Worm (Caenorhabditis elegans) whole organism, late embryonic: Measurements from ENCODE around the gene rol-1.

Experiments
- C38D4.7 ChIP-seq: fragments of 200-800 bp; sonication (Bioruptor generic); optimal IDR thresholded peaks from 2 replicates; lab custom pipeline; 2018; ENCODE audit warnings: mild to moderate bottlenecking, missing genetic modification characterization, moderate library complexity, missing compliant biosample characterization
- Y22D7AL.16 ChIP-seq: sonication (generic microtip); optimal IDR thresholded peaks from 2 replicates; lab custom pipeline; 2016; ENCODE audit warnings: missing genetic modification characterization, missing compliant biosample characterization
- ama-1 ChIP-seq: fragments of 150-350 bp; optimal IDR thresholded peaks from 2 replicates; lab custom pipeline; 2014
- ceh-18 ChIP-seq: sonication (generic microtip); optimal IDR thresholded peaks from 2 replicates; lab custom pipeline; 2016; ENCODE audit warnings: missing genetic modification characterization, missing compliant biosample characterization
- ceh-2 ChIP-seq: sonication (generic microtip); optimal IDR thresholded peaks from 2 replicates; lab custom pipeline; 2016; ENCODE audit warnings: missing genotype, missing genetic modification characterization, missing compliant biosample characterization
- ceh-22 ChIP-seq: sonication (generic microtip); optimal IDR thresholded peaks from 2 replicates; lab custom pipeline; 2017; ENCODE audit warnings: missing biosample characterization, missing genetic modification characterization
- ceh-30 ChIP-seq: fragments of 150-350 bp; optimal IDR thresholded peaks from 2 replicates; lab custom pipeline; 2014; ENCODE audit warnings: missing biosample characterization, missing genetic modification characterization
- ceh-31 ChIP-seq: sonication (generic microtip); optimal IDR thresholded peaks from 2 replicates; lab custom pipeline; 2016; ENCODE audit warnings: missing genetic modification characterization, missing compliant biosample characterization
- ceh-6 ChIP-seq: fragments of 200-800 bp; sonication (Bioruptor generic); optimal IDR thresholded peaks from 2 replicates; lab custom pipeline; 2018; ENCODE audit warnings: mild to moderate bottlenecking, missing genetic modification characterization, missing compliant biosample characterization
- che-1 ChIP-seq: sonication (generic microtip); optimal IDR thresholded peaks from 2 replicates; lab custom pipeline; 2016; ENCODE audit warnings: mild to moderate bottlenecking, missing genetic modification characterization, missing compliant biosample characterization
- dmd-4 ChIP-seq: sonication (generic microtip); optimal IDR thresholded peaks from 2 replicates; lab custom pipeline; 2016; ENCODE audit warnings: borderline replicate concordance, missing genetic modification characterization, missing compliant biosample characterization
- dve-1 ChIP-seq: sonication (generic microtip); optimal IDR thresholded peaks from 2 replicates; lab custom pipeline; 2017; ENCODE audit warnings: antibody characterized with exemption, mild to moderate bottlenecking, missing genetic modification characterization, missing compliant biosample characterization
- ets-4 ChIP-seq: sonication (generic microtip); optimal IDR thresholded peaks from 2 replicates; lab custom pipeline; 2016; ENCODE audit warnings: missing genetic modification characterization, missing compliant biosample characterization
- eyg-1 ChIP-seq: sonication (generic microtip); optimal IDR thresholded peaks from 2 replicates; lab custom pipeline; 2016; ENCODE audit warnings: missing genotype, missing genetic modification characterization, missing compliant biosample characterization
- fkh-10 ChIP-seq: fragments of 150-350 bp; optimal IDR thresholded peaks from 2 replicates; lab custom pipeline; 2014; ENCODE audit warnings: missing biosample characterization, missing genetic modification reagents, missing genetic modification characterization
- fkh-6 ChIP-seq: sonication (generic microtip); optimal IDR thresholded peaks from 2 replicates; lab custom pipeline; 2016; ENCODE audit warnings: missing genetic modification characterization, missing compliant biosample characterization
- gmeb-2 ChIP-seq: sonication (generic microtip); optimal IDR thresholded peaks from 2 replicates; lab custom pipeline; 2016; ENCODE audit warnings: missing genetic modification characterization, inconsistent platforms, missing compliant biosample characterization
- hlh-15 ChIP-seq: sonication (generic microtip); optimal IDR thresholded peaks from 2 replicates; lab custom pipeline; 2016; ENCODE audit warnings: missing genetic modification characterization, missing compliant biosample characterization
- hlh-30 ChIP-seq: sonication (generic microtip); optimal IDR thresholded peaks from 2 replicates; lab custom pipeline; 2017; ENCODE audit warnings: antibody characterized with exemption, missing genetic modification characterization, missing compliant biosample characterization; ENCODE audit not compliant: insufficient read depth
- hlh-8 ChIP-seq: sonication (generic microtip); optimal IDR thresholded peaks from 2 replicates; lab custom pipeline; 2016; ENCODE audit warnings: missing genotype, missing genetic modification characterization, missing compliant biosample characterization
- lim-6 ChIP-seq: sonication (generic microtip); optimal IDR thresholded peaks from 2 replicates; lab custom pipeline; 2016; ENCODE audit warnings: missing genetic modification characterization, missing compliant biosample characterization
- lin-11 ChIP-seq: fragments of 200-800 bp; sonication (Bioruptor generic); optimal IDR thresholded peaks from 2 replicates; lab custom pipeline; 2018; ENCODE audit warnings: mild to moderate bottlenecking, missing genetic modification characterization, missing compliant biosample characterization
- madf-2 ChIP-seq: sonication (generic microtip); optimal IDR thresholded peaks from 2 replicates; lab custom pipeline; 2017; ENCODE audit warnings: missing genetic modification characterization, missing compliant biosample characterization
- mec-3 ChIP-seq: sonication (generic microtip); optimal IDR thresholded peaks from 2 replicates; lab custom pipeline; 2016; ENCODE audit warnings: borderline replicate concordance, missing genetic modification characterization, missing compliant biosample characterization
- nfya-1 ChIP-seq: sonication (generic microtip); optimal IDR thresholded peaks from 2 replicates; lab custom pipeline; 2017; ENCODE audit warnings: missing genetic modification characterization, mild to moderate bottlenecking, missing compliant biosample characterization, antibody characterized with exemption, moderate library complexity
- nhr-11 ChIP-seq: fragments of 150-350 bp; optimal IDR thresholded peaks from 2 replicates; lab custom pipeline; 2014; ENCODE audit warnings: missing biosample characterization, missing genetic modification characterization
- odd-2 ChIP-seq: sonication (generic microtip); optimal IDR thresholded peaks from 2 replicates; lab custom pipeline; 2017; ENCODE audit warnings: antibody characterized with exemption, mild to moderate bottlenecking, missing genetic modification characterization, missing compliant biosample characterization
- pag-3 ChIP-seq: sonication (generic microtip); optimal IDR thresholded peaks from 2 replicates; lab custom pipeline; 2016; ENCODE audit warnings: missing compliant biosample characterization, missing genetic modification characterization, borderline replicate concordance
- pat-9 ChIP-seq: fragments of 200-800 bp; sonication (Bioruptor generic); optimal IDR thresholded peaks from 2 replicates; lab custom pipeline; 2018; ENCODE audit warnings: mild to moderate bottlenecking, missing genetic modification characterization, moderate library complexity, missing compliant biosample characterization
- pax-1 ChIP-seq: fragments of 150-350 bp; optimal IDR thresholded peaks from 2 replicates; lab custom pipeline; 2014; ENCODE audit warnings: missing biosample characterization, missing genetic modification characterization
- pha-2 ChIP-seq: sonication (generic microtip); optimal IDR thresholded peaks from 2 replicates; lab custom pipeline; 2017; ENCODE audit warnings: mild to moderate bottlenecking, missing genetic modification characterization, missing compliant biosample characterization
- pqm-1 ChIP-seq: sonication (generic microtip); optimal IDR thresholded peaks from 2 replicates; lab custom pipeline; 2016; ENCODE audit warnings: missing genetic modification characterization, missing compliant biosample characterization
- rnt-1 ChIP-seq: sonication (generic microtip); optimal IDR thresholded peaks from 2 replicates; lab custom pipeline; 2016; ENCODE audit warnings: missing genetic modification characterization, missing compliant biosample characterization
- sdc-2 ChIP-seq: sonication (generic microtip); optimal IDR thresholded peaks from 2 replicates; lab custom pipeline; 2016; ENCODE audit warnings: missing genotype, missing genetic modification characterization, missing compliant biosample characterization
- sox-2 ChIP-seq: fragments of 200-800 bp; sonication (Bioruptor generic); IDR thresholded peaks from 2 replicates; pipeline ENCODE4 v1.3.6; 2022; ENCODE audit warnings: missing genetic modification reagents, missing genetic modification characterization, missing compliant biosample characterization
- sox-4 ChIP-seq: sonication (generic microtip); optimal IDR thresholded peaks from 2 replicates; lab custom pipeline; 2017; ENCODE audit warnings: mild to moderate bottlenecking, missing genetic modification characterization, inconsistent platforms, missing compliant biosample characterization
- syd-9 ChIP-seq: sonication (generic microtip); optimal IDR thresholded peaks from 2 replicates; lab custom pipeline; 2016; ENCODE audit warnings: mild to moderate bottlenecking, missing genetic modification characterization, moderate library complexity, missing compliant biosample characterization
- tbx-7 ChIP-seq: sonication (generic microtip); optimal IDR thresholded peaks from 2 replicates; lab custom pipeline; 2016; ENCODE audit warnings: missing genotype, missing genetic modification characterization, missing compliant biosample characterization
- unc-42 ChIP-seq: sonication (generic microtip); optimal IDR thresholded peaks from 2 replicates; lab custom pipeline; 2016; ENCODE audit warnings: missing genotype, missing genetic modification characterization, missing compliant biosample characterization
- unc-55 ChIP-seq: sonication (generic microtip); optimal IDR thresholded peaks from 2 replicates; lab custom pipeline; 2017; ENCODE audit warnings: missing biosample characterization, missing genetic modification reagents, missing genetic modification characterization
- unc-86 ChIP-seq: sonication (generic microtip); optimal IDR thresholded peaks from 2 replicates; lab custom pipeline; 2016; ENCODE audit warnings: missing genetic modification characterization, missing compliant biosample characterization

Gene rol-1

DNA sequence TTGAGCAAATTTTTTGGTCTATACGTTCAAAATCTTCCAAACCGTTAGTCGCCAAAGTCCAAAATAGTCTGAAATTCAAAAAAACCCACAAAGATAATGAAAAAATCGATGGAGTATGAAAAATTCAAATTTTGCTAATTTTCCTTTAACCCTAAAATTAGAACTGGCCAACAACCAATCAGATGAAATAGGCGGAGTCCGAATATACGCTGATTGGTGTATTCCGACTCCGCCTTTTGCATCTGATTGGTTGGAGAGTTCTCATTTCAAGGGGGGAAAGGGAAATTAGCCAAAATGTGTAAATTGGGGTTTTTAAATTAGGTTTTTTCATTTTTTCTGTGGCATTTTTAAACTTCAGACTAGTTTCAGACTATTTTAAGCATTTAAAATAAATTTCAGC lies 32.2 kb downstream of the rol-1 start:
- TF ChIP-seq nfya-1 (peak; percentile 91), fkh-10 (GFP tag; lab: Kevin White, UChicago) (no peak)

DNA sequence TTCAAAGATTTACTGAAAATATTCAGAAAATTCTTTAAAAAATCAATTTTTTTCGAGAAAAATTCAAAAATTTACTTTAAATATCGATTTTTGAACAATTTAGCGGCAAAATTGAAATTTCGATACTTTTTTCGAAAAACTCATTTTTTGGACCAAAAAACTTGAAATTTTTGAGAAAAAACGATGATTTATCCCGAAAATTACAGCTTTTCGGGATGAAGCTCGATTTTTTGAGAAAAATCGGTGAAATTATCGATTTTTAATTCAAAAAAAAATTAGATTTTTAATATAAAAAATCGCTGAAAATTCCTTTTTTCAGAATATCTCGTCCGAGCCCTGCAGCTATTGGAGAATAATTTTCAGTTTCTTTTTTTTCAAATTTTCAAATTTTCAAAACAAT lies 36.4 kb downstream of the rol-1 start:
- TF ChIP-seq pax-1 (tag; lab: Kevin White, UChicago), result no peak
- TF ChIP-seq pat-9 (tag; lab: Kevin White, UChicago), result no peak
- TF ChIP-seq unc-42 (tag; lab: Kevin White, UChicago), result no peak
- no peak for TF ChIP-seq pha-2 (tag; lab: Kevin White, UChicago)
- TF ChIP-seq unc-55 (GFP tag; lab: Kevin White, UChicago), result no peak
- TF ChIP-seq pag-3 (tag; lab: Kevin White, UChicago), result no peak
- TF ChIP-seq ceh-6 (GFP tag; lab: Kevin White, UChicago), result no peak
- TF ChIP-seq gmeb-2 (tag; lab: Kevin White, UChicago), result no peak
- no peak for TF ChIP-seq hlh-30 (tag; lab: Kevin White, UChicago)
- TF ChIP-seq ceh-2 (tag; lab: Kevin White, UChicago), result no peak
- TF ChIP-seq ama-1 (lab: Kevin White, UChicago), result no peak
- TF ChIP-seq tbx-7 (tag; lab: Kevin White, UChicago), result no peak
- no peak for TF ChIP-seq mec-3
- no peak for TF ChIP-seq hlh-15 (tag; lab: Kevin White, UChicago)
- TF ChIP-seq nhr-11 (tag; lab: Kevin White, UChicago), result no peak
- TF ChIP-seq, all 69 proteins: peak for 0

DNA sequence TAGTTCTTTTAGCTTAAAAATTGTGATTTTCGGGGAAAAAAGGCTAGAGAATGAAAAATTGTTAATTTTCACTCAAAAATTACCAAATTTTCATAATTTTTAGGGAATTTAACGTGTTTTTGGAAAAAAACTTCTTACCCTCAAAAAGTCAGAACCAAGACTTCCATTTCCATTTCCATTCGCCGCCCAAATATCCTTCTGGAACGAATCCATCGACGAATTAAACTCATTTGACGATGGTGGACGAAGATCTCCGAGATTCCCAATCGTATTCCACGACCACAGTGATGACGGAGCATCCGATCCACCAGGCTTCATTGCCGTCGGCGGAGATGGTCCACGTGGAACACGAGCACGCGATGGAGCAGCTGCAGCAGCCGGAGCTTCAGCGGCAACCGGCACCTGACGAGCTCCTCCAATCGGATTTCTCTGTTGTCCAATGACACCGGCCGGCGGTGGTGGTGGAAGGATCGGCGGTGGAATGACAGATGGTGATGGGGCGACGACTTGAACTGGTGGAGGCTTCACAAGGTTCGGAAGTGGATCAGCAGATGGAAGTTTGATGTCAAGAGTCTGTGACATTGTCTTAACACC lies 39.4 kb downstream of the rol-1 start:
- peak; percentile 3 for TF ChIP-seq sdc-2 (tag; lab: Kevin White, UChicago)
- no peak for TF ChIP-seq che-1 (tag; lab: Kevin White, UChicago)
- TF ChIP-seq, all 69 proteins: peak for 1

DNA sequence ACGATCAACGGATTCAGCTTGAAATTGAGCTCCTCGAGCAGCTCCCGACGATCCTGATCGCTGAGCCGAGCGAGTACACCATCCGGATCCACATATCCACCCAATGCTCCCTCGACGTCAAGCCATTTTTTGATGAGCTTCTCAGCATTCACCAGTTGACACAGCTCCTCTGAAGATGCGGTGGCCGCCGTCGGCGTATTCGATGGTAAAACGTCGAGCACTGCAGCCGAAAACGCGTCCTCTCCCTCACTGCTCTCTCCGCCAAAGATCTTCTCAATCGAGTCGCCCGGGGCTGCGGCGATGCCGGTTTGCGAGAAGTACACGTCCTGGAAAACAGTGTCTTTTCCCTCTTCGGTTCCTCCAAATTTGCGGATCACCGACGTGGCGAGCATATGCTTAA lies 42.2 kb downstream of the rol-1 start:
- TF ChIP-seq lim-6 (tag; lab: Kevin White, UChicago) (no peak), ceh-6 (GFP tag; lab: Kevin White, UChicago) (no peak), che-1 (tag; lab: Kevin White, UChicago) (no peak)

DNA sequence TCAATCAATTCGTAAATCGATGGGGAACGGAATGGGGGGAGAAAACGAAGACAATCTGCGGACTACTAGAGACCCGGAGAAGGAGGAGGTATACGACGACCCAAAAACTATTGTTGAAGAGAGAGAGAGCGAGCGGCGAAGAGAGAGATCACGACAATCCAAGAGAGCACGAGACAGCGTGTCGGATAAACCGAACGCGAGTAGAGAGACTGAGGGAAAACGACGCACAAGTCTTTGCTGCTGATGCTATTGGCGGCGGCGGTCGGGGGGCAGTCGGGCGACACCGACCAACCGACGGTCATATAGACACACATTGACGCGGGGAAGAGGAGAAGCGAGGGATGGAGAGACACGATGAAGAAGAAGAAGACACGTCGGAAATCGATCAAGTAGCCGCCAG lies 50.2 kb downstream of the rol-1 start:
- TF ChIP-seq pqm-1 (tag; lab: Kevin White, UChicago) (no peak), pag-3 (tag; lab: Kevin White, UChicago) (no peak), lin-11 (tag; lab: Kevin White, UChicago) (no peak), hlh-15 (tag; lab: Kevin White, UChicago) (no peak), ama-1 (lab: Kevin White, UChicago) (no peak), Y22D7AL.16 (tag; lab: Kevin White, UChicago) (no peak), sox-4 (tag; lab: Kevin White, UChicago) (no peak), fkh-10 (GFP tag; lab: Kevin White, UChicago) (no peak), gmeb-2 (tag; lab: Kevin White, UChicago) (no peak), syd-9 (peak; percentile 68), hlh-8 (peak; percentile 15), odd-2 (tag; lab: Kevin White, UChicago) (no peak), tbx-7 (tag; lab: Kevin White, UChicago) (peak; percentile 3), nfya-1 (peak; percentile 96), dve-1 (tag; lab: Kevin White, UChicago) (peak; percentile 64), unc-86 (tag; lab: Kevin White, UChicago) (no peak), unc-55 (GFP tag; lab: Kevin White, UChicago) (peak; percentile 86), ceh-31 (peak; percentile 87), unc-42 (tag; lab: Kevin White, UChicago) (peak; percentile 51), ceh-30 (tag; lab: Kevin White, UChicago) (no peak), madf-2 (tag; lab: Kevin White, UChicago) (peak; percentile 41), fkh-6 (no peak), ceh-18 (tag; lab: Kevin White, UChicago) (peak; percentile 92), C38D4.7 (GFP tag; lab: Kevin White, UChicago) (no peak), sox-2 (GFP tag; lab: Robert Waterston, UW) (no peak), ets-4 (peak; percentile 18), hlh-30 (tag; lab: Kevin White, UChicago) (peak; percentile 78), nhr-11 (tag; lab: Kevin White, UChicago) (no peak), pax-1 (tag; lab: Kevin White, UChicago) (no peak), ceh-2 (tag; lab: Kevin White, UChicago) (peak; percentile 54), eyg-1 (tag; lab: Kevin White, UChicago) (no peak), ceh-22 (no peak), lim-6 (tag; lab: Kevin White, UChicago) (no peak), dmd-4 (peak; percentile 22), rnt-1 (tag; lab: Kevin White, UChicago) (peak; percentile 83), che-1 (tag; lab: Kevin White, UChicago) (no peak)
